Worm (Caenorhabditis elegans) whole organism, L1 larva: ENCODE measurements around the gene srw-26.

Experiments
- ama-1 ChIP-seq: fragments of 150-350 bp; optimal IDR thresholded peaks from 2 replicates; lab custom pipeline; 2014
- ceh-88 ChIP-seq: fragments of 200-800 bp; sonication (Bioruptor generic); IDR thresholded peaks from 2 replicates; pipeline ENCODE4 v1.3.6; 2022; ENCODE audit warnings: missing genetic modification characterization, missing compliant biosample characterization
- efl-1 ChIP-seq, 4 experiments: fragments of 150-350 bp; optimal IDR thresholded peaks in 3 of 4; peaks in 1 of 4; 1 replicate in 1 of 4; 2 replicates in 3 of 4; lab custom pipeline; 2014; ENCODE audit warnings: missing biosample characterization in 2 of 4, missing genetic modification characterization in 2 of 4, missing genetic modification reagents in 2 of 4
- fos-1 ChIP-seq: fragments of 150-350 bp; optimal IDR thresholded peaks from 2 replicates; lab custom pipeline; 2014; ENCODE audit warnings: missing biosample characterization, missing genetic modification characterization
- lin-15B ChIP-seq: fragments of 150-350 bp; sonication (generic microtip); optimal IDR thresholded peaks from 3 replicates; lab custom pipeline; 2014; ENCODE audit warnings: missing biosample characterization, missing genetic modification characterization
- lir-3 ChIP-seq: sonication (generic microtip); optimal IDR thresholded peaks from 2 replicates; lab custom pipeline; 2016; ENCODE audit warnings: mild to moderate bottlenecking, missing genetic modification characterization, moderate library complexity, missing compliant biosample characterization; ENCODE audit not compliant: poor library complexity
- nhr-19 ChIP-seq: fragments of 200-800 bp; sonication (Bioruptor generic); conservative IDR thresholded peaks from 2 replicates; pipeline ENCODE4 v1.3.6; 2022; ENCODE audit warnings: missing genetic modification characterization, missing compliant biosample characterization
- sptf-1 ChIP-seq: fragments of 150-350 bp; optimal IDR thresholded peaks from 2 replicates; lab custom pipeline; 2014; ENCODE audit warnings: missing biosample characterization, missing genetic modification characterization
- unc-30 ChIP-seq: sonication (generic microtip); optimal IDR thresholded peaks from 2 replicates; lab custom pipeline; 2017; ENCODE audit warnings: missing biosample characterization, missing genetic modification characterization
- unc-62 ChIP-seq: fragments of 150-350 bp; optimal IDR thresholded peaks from 2 replicates; lab custom pipeline; 2014; ENCODE audit warnings: missing biosample characterization, missing genetic modification reagents, missing genetic modification characterization
- zag-1 ChIP-seq: fragments of 150-350 bp; optimal IDR thresholded peaks from 2 replicates; lab custom pipeline; 2014; ENCODE audit warnings: missing biosample characterization, missing genetic modification characterization

ce11 chrV:15932390-15932789 is at the start of gene srw-26:
- TF ChIP-seq efl-1 (optimal IDR thresholded peaks at IDR 0.05; lab: Kevin White, UChicago): no peak
- no peak for TF ChIP-seq efl-1 (GFP tag; optimal IDR thresholded peaks at IDR 0.05 in 1 of 2; lab: Kevin White, UChicago)
- TF ChIP-seq nhr-19 (GFP tag; lab: Robert Waterston, UW): no peak
- TF ChIP-seq zag-1: no peak
- no peak for TF ChIP-seq unc-30 (tag; lab: Kevin White, UChicago)
- TF ChIP-seq lir-3 (tag; lab: Kevin White, UChicago): no peak
- TF ChIP-seq fos-1 (tag; lab: Kevin White, UChicago): no peak
- TF ChIP-seq lin-15B (tag; lab: Kevin White, UChicago): no peak
- TF ChIP-seq sptf-1 (tag; lab: Kevin White, UChicago): no peak
- TF ChIP-seq ama-1: no peak
- no peak for TF ChIP-seq ceh-88 (GFP tag; lab: Robert Waterston, UW)
- TF ChIP-seq unc-62 (GFP tag; lab: Kevin White, UChicago): no peak
